Fruit fly (Drosophila melanogaster): ENCODE data around the gene Polr3D.

Polr3D gene

DNA sequence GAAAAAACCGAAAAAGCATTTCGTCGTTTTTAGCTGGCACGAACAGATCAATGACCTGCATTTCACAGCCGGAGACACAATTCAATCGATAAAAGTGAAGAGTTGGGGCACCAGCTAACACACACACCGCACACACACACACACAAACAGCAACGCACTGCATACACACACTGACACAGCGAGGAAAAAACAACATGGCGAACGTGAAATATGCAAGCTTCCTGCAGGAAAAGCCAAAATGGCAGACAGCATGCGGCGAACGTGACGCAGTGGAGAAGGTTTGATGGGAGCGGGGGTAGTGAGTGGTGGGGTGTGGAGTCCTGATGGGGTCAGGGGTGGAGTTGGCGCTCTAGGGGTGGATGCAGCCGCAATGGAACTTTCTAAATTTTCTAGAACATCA, 25.4 kb downstream of the Polr3D start:
- no peak for TF ChIP-seq CG7101 (tag; optimal IDR thresholded peaks at IDR 0.05)
- no peak for TF ChIP-seq CG12768 (GFP tag; optimal IDR thresholded peaks at IDR 0.05)
- TF ChIP-seq pad (GFP tag; optimal IDR thresholded peaks at IDR 0.05) = no peak
- TF ChIP-seq cic (GFP tag; optimal IDR thresholded peaks at IDR 0.05) = no peak
- TF ChIP-seq bab1 (GFP tag; optimal IDR thresholded peaks at IDR 0.05) = no peak
- no peak for TF ChIP-seq CG14711 (tag; optimal IDR thresholded peaks at IDR 0.05)
- no peak for TF ChIP-seq cnc (optimal IDR thresholded peaks at IDR 0.05)
- TF ChIP-seq tj (GFP tag; optimal IDR thresholded peaks at IDR 0.05) = no peak
- TF ChIP-seq CG33017 (tag; optimal IDR thresholded peaks at IDR 0.05) = no peak
- no peak for TF ChIP-seq toe (GFP tag; optimal IDR thresholded peaks at IDR 0.05)
- no peak for TF ChIP-seq Clk (GFP tag; optimal IDR thresholded peaks at IDR 0.05)
- no peak for TF ChIP-seq CG7045 (GFP tag; optimal IDR thresholded peaks at IDR 0.05)
- TF ChIP-seq Mnt (GFP tag; optimal IDR thresholded peaks at IDR 0.05) = no peak

DNA sequence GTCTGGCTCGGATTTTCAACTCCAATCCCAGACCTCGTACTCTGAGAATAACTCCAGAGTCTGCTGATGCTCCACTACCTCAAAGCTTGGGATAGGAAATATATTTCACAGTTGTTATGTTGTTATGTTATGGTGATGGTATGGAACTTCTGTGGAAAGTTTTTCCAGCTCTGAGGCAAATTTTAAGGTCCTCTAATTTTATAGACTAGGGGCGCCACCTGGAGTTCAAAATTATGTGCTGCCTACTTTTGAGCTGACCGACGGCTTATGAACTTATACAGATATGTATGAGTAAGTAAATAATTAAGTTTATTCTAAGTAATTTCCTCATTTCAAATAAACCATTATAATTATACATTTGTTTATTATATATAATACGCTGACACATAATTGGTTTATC, 26.0 kb downstream of the Polr3D start:
- TF ChIP-seq CG5204 (GFP tag; optimal IDR thresholded peaks at IDR 0.05) (no peak), Clk (GFP tag; optimal IDR thresholded peaks at IDR 0.05) (no peak), CG1620 (GFP tag; optimal IDR thresholded peaks at IDR 0.05) (no peak), Mnt (GFP tag; optimal IDR thresholded peaks at IDR 0.05) (no peak), CG7045 (GFP tag; optimal IDR thresholded peaks at IDR 0.05) (no peak), cnc (optimal IDR thresholded peaks at IDR 0.05) (no peak), Hr96 (GFP tag; optimal IDR thresholded peaks at IDR 0.05) (no peak), pad (GFP tag; optimal IDR thresholded peaks at IDR 0.05) (no peak), CG33017 (tag; optimal IDR thresholded peaks at IDR 0.05) (no peak), kay (GFP tag; ENCODE audit: borderline replicate concordance) (no peak), CG14711 (tag; optimal IDR thresholded peaks at IDR 0.05) (no peak), cic (GFP tag; optimal IDR thresholded peaks at IDR 0.05) (no peak), CG7101 (tag; optimal IDR thresholded peaks at IDR 0.05) (no peak), ovo (GFP tag; optimal IDR thresholded peaks at IDR 0.05) (no peak), Crg-1 (GFP tag; optimal IDR thresholded peaks at IDR 0.05) (no peak)

DNA sequence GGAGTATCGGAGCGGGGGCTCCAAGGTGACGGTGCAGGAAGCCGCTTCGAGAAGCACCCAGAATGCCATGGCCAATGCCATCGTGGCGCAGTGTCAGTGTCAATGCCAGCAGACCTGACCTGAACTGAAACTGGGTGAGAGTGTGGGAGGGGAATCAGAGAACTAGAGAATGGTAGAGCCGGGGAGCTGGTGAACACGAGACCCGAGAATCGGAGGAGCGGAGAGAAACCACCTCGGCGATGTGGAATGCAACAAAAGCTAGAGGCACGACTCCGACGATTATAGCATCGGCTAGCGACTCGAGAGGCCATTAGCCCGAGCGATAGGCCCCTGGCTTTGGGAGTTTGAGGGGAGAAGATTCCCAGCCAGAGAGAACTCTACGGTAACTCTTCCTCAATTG, 27.4 kb downstream of the Polr3D start:
- TF ChIP-seq CG33017 (tag; optimal IDR thresholded peaks at IDR 0.05) (no peak), CG11617 (GFP tag; optimal IDR thresholded peaks at IDR 0.05) (no peak)

DNA sequence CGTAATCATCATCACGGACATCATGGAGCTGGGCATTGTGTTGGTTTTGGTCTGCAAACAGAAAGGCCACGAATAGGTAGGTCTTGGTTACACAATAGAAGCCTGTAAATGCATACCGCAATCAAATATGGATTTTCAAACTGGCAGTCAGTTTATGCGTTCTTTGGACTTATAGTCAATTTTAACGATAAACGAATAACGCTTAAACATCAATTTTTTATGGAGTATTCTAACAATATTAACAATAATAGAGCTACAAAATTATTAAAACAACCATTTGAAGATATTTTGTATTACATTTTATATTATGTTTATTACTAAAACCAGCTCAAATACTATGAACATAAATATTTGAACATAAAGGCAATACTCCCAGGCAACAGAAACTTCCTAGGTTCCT, 27.9 kb downstream of the Polr3D start:
- TF ChIP-seq CG11617 (GFP tag; optimal IDR thresholded peaks at IDR 0.05) (no peak), pad (GFP tag; optimal IDR thresholded peaks at IDR 0.05) (no peak), CG7045 (GFP tag; optimal IDR thresholded peaks at IDR 0.05) (no peak), Crg-1 (GFP tag; optimal IDR thresholded peaks at IDR 0.05) (no peak), cic (GFP tag; optimal IDR thresholded peaks at IDR 0.05) (no peak), cnc (optimal IDR thresholded peaks at IDR 0.05) (no peak), toe (GFP tag; optimal IDR thresholded peaks at IDR 0.05) (no peak), CG12768 (GFP tag; optimal IDR thresholded peaks at IDR 0.05) (no peak), bab1 (GFP tag; optimal IDR thresholded peaks at IDR 0.05) (no peak), kay (GFP tag; ENCODE audit: borderline replicate concordance) (no peak), CG7101 (tag; optimal IDR thresholded peaks at IDR 0.05) (no peak), tj (GFP tag; optimal IDR thresholded peaks at IDR 0.05) (no peak), CG5204 (GFP tag; optimal IDR thresholded peaks at IDR 0.05) (no peak), ovo (GFP tag; optimal IDR thresholded peaks at IDR 0.05) (no peak), CG1620 (GFP tag; optimal IDR thresholded peaks at IDR 0.05) (no peak), Clk (GFP tag; optimal IDR thresholded peaks at IDR 0.05) (no peak), Hr96 (GFP tag; optimal IDR thresholded peaks at IDR 0.05) (no peak), Mnt (GFP tag; optimal IDR thresholded peaks at IDR 0.05) (no peak), CG14711 (tag; optimal IDR thresholded peaks at IDR 0.05) (no peak), CG33017 (tag; optimal IDR thresholded peaks at IDR 0.05) (no peak)

DNA sequence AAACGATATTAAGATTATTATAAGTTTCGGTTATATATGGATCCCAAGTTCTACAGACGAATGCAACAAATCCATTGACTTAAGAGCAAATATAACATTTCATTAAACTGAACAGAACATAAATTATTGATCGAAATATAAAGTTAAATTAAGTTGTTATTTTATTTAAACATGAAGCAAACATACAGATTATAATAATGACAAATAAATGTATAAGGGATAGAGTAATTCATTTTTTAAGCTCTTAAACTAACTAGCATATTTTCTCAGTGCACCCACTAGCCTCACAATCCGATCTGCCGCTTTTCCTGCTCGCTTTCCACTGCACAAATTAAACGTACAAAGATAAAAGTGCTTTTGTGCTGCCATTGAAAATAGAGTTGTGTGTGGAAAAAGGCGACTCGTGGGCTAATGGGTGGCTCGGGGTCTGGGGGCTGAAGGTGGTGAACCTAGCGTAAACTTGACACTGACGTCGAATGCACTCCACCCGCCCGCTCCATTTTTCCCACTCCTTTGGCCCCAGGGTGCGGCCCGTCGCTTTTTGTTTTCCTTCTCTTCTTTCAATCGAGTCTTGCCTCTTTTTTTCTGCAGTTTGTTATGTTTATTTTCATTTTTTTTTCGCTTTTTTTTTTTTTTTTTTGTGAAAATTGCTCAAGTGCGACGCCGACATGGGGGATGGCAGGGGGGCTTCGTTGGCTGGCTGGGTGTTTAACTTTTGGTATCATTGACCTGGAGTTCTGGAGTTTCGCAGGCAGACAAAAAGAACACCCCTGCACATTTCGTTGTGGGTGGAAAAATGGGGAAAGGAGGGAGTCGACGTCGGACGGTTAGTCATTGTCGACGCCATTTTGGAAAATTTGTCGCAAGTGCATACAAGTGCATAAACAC, 29.5 kb downstream of the Polr3D start:
- TF ChIP-seq tj (GFP tag; optimal IDR thresholded peaks at IDR 0.05) = no peak
- TF ChIP-seq kay (GFP tag; ENCODE audit: borderline replicate concordance) = peak; percentile 27

DNA sequence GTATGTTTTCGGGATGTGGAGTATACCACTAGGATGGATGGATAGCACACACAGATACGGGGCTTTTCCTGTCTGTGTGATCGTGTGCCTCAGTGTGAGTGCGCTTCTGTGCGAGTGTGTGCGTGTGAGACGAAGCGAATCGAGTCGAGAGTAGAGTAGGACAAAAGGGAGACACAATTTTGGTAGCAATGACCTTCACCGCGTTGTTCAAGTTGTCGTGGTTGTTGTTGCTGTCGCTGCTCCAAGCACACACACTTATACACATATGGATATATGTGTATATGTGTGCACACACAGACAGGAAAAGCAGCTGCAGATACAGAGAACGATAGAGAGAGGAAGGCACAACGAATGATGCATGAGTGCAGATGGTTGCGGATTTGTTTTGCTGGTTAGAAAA, 30.3 kb downstream of the Polr3D start:
- TF ChIP-seq Hr96 (GFP tag; optimal IDR thresholded peaks at IDR 0.05) (no peak), cic (GFP tag; optimal IDR thresholded peaks at IDR 0.05) (no peak), toe (GFP tag; optimal IDR thresholded peaks at IDR 0.05) (no peak), Clk (GFP tag; optimal IDR thresholded peaks at IDR 0.05) (no peak), bab1 (GFP tag; optimal IDR thresholded peaks at IDR 0.05) (no peak), pad (GFP tag; optimal IDR thresholded peaks at IDR 0.05) (no peak), CG7101 (tag; optimal IDR thresholded peaks at IDR 0.05) (no peak), Mnt (GFP tag; optimal IDR thresholded peaks at IDR 0.05) (no peak), tj (GFP tag; optimal IDR thresholded peaks at IDR 0.05) (no peak), CG7045 (GFP tag; optimal IDR thresholded peaks at IDR 0.05) (no peak), CG12768 (GFP tag; optimal IDR thresholded peaks at IDR 0.05) (no peak), CG1620 (GFP tag; optimal IDR thresholded peaks at IDR 0.05) (no peak), ovo (GFP tag; optimal IDR thresholded peaks at IDR 0.05) (no peak), CG14711 (tag; optimal IDR thresholded peaks at IDR 0.05) (no peak), cnc (optimal IDR thresholded peaks at IDR 0.05) (no peak), CG33017 (tag; optimal IDR thresholded peaks at IDR 0.05) (no peak), kay (GFP tag; ENCODE audit: borderline replicate concordance) (no peak), CG5204 (GFP tag; optimal IDR thresholded peaks at IDR 0.05) (no peak)
